Worm (Caenorhabditis elegans) whole organism, L2 larva: ENCODE results near the gene C18H2.5.

ENCODE experiments used
- C34F6.9 ChIP-seq: fragments of 150-350 bp; optimal IDR thresholded peaks from 2 replicates; lab custom pipeline; 2014; ENCODE audit warnings: missing biosample characterization, missing genetic modification characterization
- F13H6.1 ChIP-seq: sonication (generic microtip); optimal IDR thresholded peaks from 2 replicates; lab custom pipeline; 2016; ENCODE audit warnings: missing genetic modification characterization, missing compliant biosample characterization
- R02D3.7 ChIP-seq: fragments of 150-350 bp; optimal IDR thresholded peaks from 2 replicates; lab custom pipeline; 2014; ENCODE audit warnings: missing biosample characterization, missing genetic modification characterization
- Y55F3AM.14 ChIP-seq: fragments of 200-800 bp; sonication (Bioruptor generic); optimal IDR thresholded peaks from 2 replicates; lab custom pipeline; 2018; ENCODE audit warnings: mild to moderate bottlenecking, missing genetic modification characterization, missing compliant biosample characterization
- ZK546.5 ChIP-seq: sonication (generic microtip); optimal IDR thresholded peaks from 2 replicates; lab custom pipeline; 2017; ENCODE audit warnings: missing biosample characterization, missing genetic modification characterization
- blmp-1 ChIP-seq: sonication (generic microtip); optimal IDR thresholded peaks from 2 replicates; lab custom pipeline; 2017; ENCODE audit warnings: missing genetic modification characterization, mild to moderate bottlenecking, missing compliant biosample characterization, antibody characterized with exemption, moderate library complexity; ENCODE audit not compliant: insufficient read depth
- ceh-16 ChIP-seq: fragments of 150-350 bp; optimal IDR thresholded peaks from 2 replicates; lab custom pipeline; 2014; ENCODE audit warnings: missing biosample characterization, missing genetic modification characterization
- ceh-82 ChIP-seq: fragments of 150-350 bp; optimal IDR thresholded peaks from 2 replicates; lab custom pipeline; 2014; ENCODE audit warnings: missing biosample characterization, missing genetic modification characterization
- crh-2 ChIP-seq: sonication (generic microtip); optimal IDR thresholded peaks from 2 replicates; lab custom pipeline; 2017; ENCODE audit warnings: missing biosample characterization, missing genetic modification characterization
- dmd-4 ChIP-seq: sonication (generic microtip); optimal IDR thresholded peaks from 2 replicates; lab custom pipeline; 2017; ENCODE audit warnings: missing biosample characterization, missing genetic modification characterization
- egl-27 ChIP-seq: sonication (generic microtip); optimal IDR thresholded peaks from 3 replicates; lab custom pipeline; 2017; ENCODE audit warnings: missing biosample characterization, missing genetic modification reagents, missing genetic modification characterization
- elt-1 ChIP-seq: fragments of 150-350 bp; optimal IDR thresholded peaks from 2 replicates; lab custom pipeline; 2014; ENCODE audit warnings: missing biosample characterization, missing genetic modification characterization
- fos-1 ChIP-seq: fragments of 150-350 bp; optimal IDR thresholded peaks from 2 replicates; lab custom pipeline; 2014; ENCODE audit warnings: missing biosample characterization, missing genetic modification characterization
- gmeb-1 ChIP-seq: fragments of 150-350 bp; optimal IDR thresholded peaks from 2 replicates; lab custom pipeline; 2014; ENCODE audit warnings: missing biosample characterization, missing genetic modification characterization
- lin-11 ChIP-seq: fragments of 150-350 bp; sonication (generic microtip); optimal IDR thresholded peaks from 2 replicates; lab custom pipeline; 2014; ENCODE audit warnings: missing biosample characterization, missing genetic modification characterization, inconsistent platforms, mixed read lengths
- lin-13 ChIP-seq: fragments of 150-350 bp; optimal IDR thresholded peaks from 2 replicates; lab custom pipeline; 2014; ENCODE audit warnings: missing biosample characterization, missing genetic modification reagents, missing genetic modification characterization
- lin-39 ChIP-seq: fragments of 150-350 bp; optimal IDR thresholded peaks from 2 replicates; lab custom pipeline; 2014; ENCODE audit warnings: missing biosample characterization, missing genetic modification reagents, missing genetic modification characterization
- lsy-2 ChIP-seq, 2 experiments: fragments of 150-350 bp in 1 of 2; sonication (generic microtip) in 1 of 2; optimal IDR thresholded peaks; 2 replicates each; lab custom pipeline; 2014 to 2017; ENCODE audit warnings: missing biosample characterization in 2 of 2, missing genetic modification characterization in 2 of 2
- mbf-1 ChIP-seq: sonication (generic microtip); optimal IDR thresholded peaks from 2 replicates; lab custom pipeline; 2017; ENCODE audit warnings: missing biosample characterization, missing genetic modification characterization
- mdl-1 ChIP-seq, 2 experiments: fragments of 150-350 bp in 1 of 2; sonication (generic microtip) in 1 of 2; optimal IDR thresholded peaks; 2 replicates each; lab custom pipeline; 2017; ENCODE audit warnings: missing biosample characterization in 2 of 2, missing genetic modification characterization in 2 of 2
- nhr-10 ChIP-seq: sonication (generic microtip); optimal IDR thresholded peaks from 2 replicates; lab custom pipeline; 2017; ENCODE audit warnings: missing biosample characterization, missing genetic modification characterization
- nhr-11 ChIP-seq: fragments of 150-350 bp; optimal IDR thresholded peaks from 2 replicates; lab custom pipeline; 2014; ENCODE audit warnings: missing biosample characterization, missing genetic modification characterization
- nhr-129 ChIP-seq: fragments of 150-350 bp; optimal IDR thresholded peaks from 2 replicates; lab custom pipeline; 2014; ENCODE audit warnings: missing biosample characterization, missing genetic modification characterization
- nhr-21 ChIP-seq: fragments of 150-350 bp; optimal IDR thresholded peaks from 2 replicates; lab custom pipeline; 2014; ENCODE audit warnings: missing biosample characterization, missing genetic modification characterization
- nhr-23 ChIP-seq: fragments of 150-350 bp; optimal IDR thresholded peaks from 2 replicates; lab custom pipeline; 2014; ENCODE audit warnings: missing biosample characterization, missing genetic modification reagents, missing genetic modification characterization
- nhr-237 ChIP-seq: fragments of 150-350 bp; optimal IDR thresholded peaks from 2 replicates; lab custom pipeline; 2014; ENCODE audit warnings: missing biosample characterization, missing genetic modification characterization
- nhr-25 ChIP-seq: fragments of 150-350 bp; sonication (generic microtip); optimal IDR thresholded peaks from 3 replicates; lab custom pipeline; 2014; ENCODE audit warnings: missing biosample characterization, missing genetic modification characterization
- nhr-6 ChIP-seq: fragments of 150-350 bp; optimal IDR thresholded peaks from 2 replicates; lab custom pipeline; 2014; ENCODE audit warnings: missing biosample characterization, missing genetic modification characterization
- peb-1 ChIP-seq: fragments of 150-350 bp; optimal IDR thresholded peaks from 2 replicates; lab custom pipeline; 2014; ENCODE audit warnings: missing biosample characterization, missing genetic modification characterization
- skn-1 ChIP-seq: sonication (generic microtip); optimal IDR thresholded peaks from 2 replicates; lab custom pipeline; 2017; ENCODE audit warnings: missing biosample characterization, missing genetic modification characterization
- sma-3 ChIP-seq: sonication (generic microtip); optimal IDR thresholded peaks from 2 replicates; lab custom pipeline; 2016; ENCODE audit warnings: missing genetic modification reagents, missing genetic modification characterization, missing compliant biosample characterization
- sma-9 ChIP-seq, 2 experiments: fragments of 150-350 bp in 1 of 2; sonication (generic microtip) in 1 of 2; optimal IDR thresholded peaks; 2 replicates each; lab custom pipeline; 2014 to 2016; ENCODE audit warnings: missing genetic modification characterization in 2 of 2, mild to moderate bottlenecking in 1 of 2, missing biosample characterization in 1 of 2, missing compliant biosample characterization in 1 of 2, missing genetic modification reagents in 1 of 2, moderate library complexity in 1 of 2
- snpc-4 ChIP-seq: fragments of 150-350 bp; optimal IDR thresholded peaks from 2 replicates; lab custom pipeline; 2014; ENCODE audit warnings: missing biosample characterization, missing genetic modification characterization
- unc-55 ChIP-seq: fragments of 150-350 bp; sonication (generic microtip); optimal IDR thresholded peaks from 3 replicates; lab custom pipeline; 2014; ENCODE audit warnings: missing biosample characterization, missing genetic modification reagents, missing genetic modification characterization
- ztf-1 ChIP-seq: fragments of 200-800 bp; sonication (Bioruptor generic); conservative IDR thresholded peaks from 2 replicates; pipeline ENCODE4 v1.3.6; 2022; ENCODE audit warnings: missing genetic modification characterization, missing compliant biosample characterization
- ztf-11 ChIP-seq: sonication (generic microtip); optimal IDR thresholded peaks from 2 replicates; lab custom pipeline; 2017; ENCODE audit warnings: missing biosample characterization, missing genetic modification characterization
- ztf-4 ChIP-seq: fragments of 150-350 bp; optimal IDR thresholded peaks from 2 replicates; lab custom pipeline; 2014; ENCODE audit warnings: missing biosample characterization, missing genetic modification characterization

Gene C18H2.5

ce11 chrIII:7655932-7656331, 38.2 kb downstream of the C18H2.5 start, which contains the start of gene baz-2:
Gene baz-2, minus strand, starts transcription at chrIII:7656032.
- TF ChIP-seq sma-3 (GFP tag; lab: Kevin White, UChicago) = no peak
- no peak for TF ChIP-seq nhr-23 (tag; lab: Kevin White, UChicago)
- no peak for TF ChIP-seq Y55F3AM.14 (GFP tag; lab: Kevin White, UChicago)
- no peak for TF ChIP-seq nhr-237 (tag; lab: Kevin White, UChicago)
- no peak for TF ChIP-seq lsy-2 (tag; optimal IDR thresholded peaks at IDR 0.05; lab: Kevin White, UChicago)

ce11 chrIII:7655498-7655897, 38.7 kb downstream of the C18H2.5 start:
- TF ChIP-seq lsy-2 (tag; optimal IDR thresholded peaks at IDR 0.05; lab: Kevin White, UChicago) (no peak), nhr-21 (tag; lab: Kevin White, UChicago) (no peak), R02D3.7 (tag; lab: Kevin White, UChicago) (no peak), lin-11 (tag; lab: Kevin White, UChicago) (no peak), ZK546.5 (no peak), nhr-129 (no peak), peb-1 (tag; lab: Kevin White, UChicago) (no peak), snpc-4 (no peak), dmd-4 (tag; lab: Kevin White, UChicago) (no peak), ztf-1 (GFP tag; lab: Robert Waterston, UW) (no peak), nhr-25 (tag; lab: Kevin White, UChicago) (no peak), fos-1 (tag; lab: Kevin White, UChicago) (no peak), ceh-82 (tag; lab: Kevin White, UChicago) (no peak), lin-39 (tag; lab: Kevin White, UChicago) (no peak), elt-1 (tag; lab: Kevin White, UChicago) (no peak), nhr-11 (no peak), nhr-237 (tag; lab: Kevin White, UChicago) (no peak), lin-13 (GFP tag; lab: Kevin White, UChicago) (no peak), ztf-11 (tag; lab: Kevin White, UChicago) (no peak), ztf-4 (no peak)

ce11 chrIII:7648841-7649240, 45.3 kb downstream of the C18H2.5 start:
- no peak for TF ChIP-seq gmeb-1
- no peak for TF ChIP-seq snpc-4
- TF ChIP-seq lsy-2 (tag; optimal IDR thresholded peaks at IDR 0.05; lab: Kevin White, UChicago) = no peak
- no peak for TF ChIP-seq nhr-25 (tag; lab: Kevin White, UChicago)
- TF ChIP-seq ZK546.5 = no peak
- TF ChIP-seq ceh-16 (tag; lab: Kevin White, UChicago) = no peak
- no peak for TF ChIP-seq F13H6.1 (tag; lab: Kevin White, UChicago)
- no peak for TF ChIP-seq peb-1 (tag; lab: Kevin White, UChicago)
- no peak for TF ChIP-seq ceh-82 (tag; lab: Kevin White, UChicago)
- no peak for TF ChIP-seq ztf-4
- no peak for TF ChIP-seq R02D3.7 (tag; lab: Kevin White, UChicago)
- TF ChIP-seq unc-55 (GFP tag; lab: Kevin White, UChicago) = no peak
- TF ChIP-seq nhr-10 (tag; lab: Kevin White, UChicago) = no peak
- no peak for TF ChIP-seq blmp-1 (tag; lab: Kevin White, UChicago)

ce11 chrIII:7645075-7645474, 49.1 kb downstream of the C18H2.5 start:
- TF ChIP-seq F13H6.1 (tag; lab: Kevin White, UChicago) = no peak
- TF ChIP-seq ztf-1 (GFP tag; lab: Robert Waterston, UW) = no peak
- TF ChIP-seq crh-2 (tag; lab: Kevin White, UChicago) = peak; percentile 34
- peak; percentile 65 for TF ChIP-seq sma-9 (GFP tag; optimal IDR thresholded peaks at IDR 0.05; lab: Kevin White, UChicago)
- TF ChIP-seq sma-9 (tag; optimal IDR thresholded peaks at IDR 0.05; lab: Kevin White, UChicago) = no peak
- peak; percentile 95 for TF ChIP-seq ceh-16 (tag; lab: Kevin White, UChicago)

ce11 chrIII:7643902-7644641, 50.1 kb downstream of the C18H2.5 start:
- TF ChIP-seq fos-1 (tag; lab: Kevin White, UChicago) (peak; percentile 95), nhr-129 (peak; percentile 57), sma-9 (GFP tag; optimal IDR thresholded peaks at IDR 0.05; lab: Kevin White, UChicago) (peak; percentile 93), sma-9 (tag; optimal IDR thresholded peaks at IDR 0.05; lab: Kevin White, UChicago) (no peak), lsy-2 (tag; optimal IDR thresholded peaks at IDR 0.05; lab: Kevin White, UChicago) (peak in 1 of 2 experiments; percentile 53), peb-1 (tag; lab: Kevin White, UChicago) (no peak), nhr-25 (tag; lab: Kevin White, UChicago) (peak; percentile 32), nhr-237 (tag; lab: Kevin White, UChicago) (no peak), mdl-1 (tag; optimal IDR thresholded peaks at IDR 0.05; lab: Kevin White, UChicago) (peak; percentile 13 to 56), sma-3 (GFP tag; lab: Kevin White, UChicago) (peak; percentile 85), egl-27 (tag; lab: Kevin White, UChicago) (peak; percentile 59), lin-11 (tag; lab: Kevin White, UChicago) (no peak), gmeb-1 (peak; percentile 59), ZK546.5 (no peak), lin-39 (tag; lab: Kevin White, UChicago) (no peak), mbf-1 (tag; lab: Kevin White, UChicago) (no peak), nhr-6 (no peak), F13H6.1 (tag; lab: Kevin White, UChicago) (peak; percentile 32), skn-1 (peak; percentile 79), nhr-21 (tag; lab: Kevin White, UChicago) (peak; percentile 80), crh-2 (tag; lab: Kevin White, UChicago) (peak; percentile 90), C34F6.9 (tag; lab: Kevin White, UChicago) (no peak)
